Fruit fly (Drosophila melanogaster): ENCODE results near the gene Sgs4.

DNA sequence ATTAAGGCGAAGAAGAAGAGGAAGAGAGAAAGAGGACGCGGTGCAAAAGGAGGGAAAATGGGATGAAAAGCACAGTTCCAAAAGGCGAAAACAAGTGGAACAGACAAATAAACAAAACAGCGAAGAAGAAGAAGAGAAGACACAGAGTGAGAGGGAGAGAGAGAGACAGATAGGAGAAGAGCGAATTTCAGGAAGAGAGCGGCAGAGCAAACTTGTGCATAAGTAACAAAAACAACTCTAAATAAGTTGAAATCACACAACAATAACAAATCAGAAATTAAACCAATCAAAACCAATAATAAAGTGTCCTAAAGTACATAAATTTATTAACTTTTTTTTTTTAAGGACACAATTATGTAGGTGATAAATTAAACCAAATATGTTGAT, 45.6 kb downstream of the Sgs4 start:
- TF ChIP-seq CG8478 (optimal IDR thresholded peaks at IDR 0.05) (no peak), pan (optimal IDR thresholded peaks at IDR 0.05) (no peak), EcR (GFP tag; optimal IDR thresholded peaks at IDR 0.05) (no peak)
